Worm (Caenorhabditis elegans) whole organism, young adult: ENCODE results near the gene Y38E10A.24.

Experiments used
- F22D6.2 ChIP-seq: sonication (generic microtip); optimal IDR thresholded peaks from 2 replicates; lab custom pipeline; 2016; ENCODE audit warnings: mild to moderate bottlenecking, missing genetic modification characterization, missing compliant biosample characterization
- F39B2.1 ChIP-seq: fragments of 200-800 bp; sonication (Bioruptor generic); IDR thresholded peaks from 2 replicates; pipeline ENCODE4 v1.3.6; 2022; ENCODE audit warnings: missing genetic modification reagents, missing genetic modification characterization, missing compliant biosample characterization
- dpl-1 ChIP-seq: fragments of 150-350 bp; optimal IDR thresholded peaks from 2 replicates; lab custom pipeline; 2014; ENCODE audit warnings: missing biosample characterization, missing genetic modification reagents, missing genetic modification characterization
- gei-17 ChIP-seq: fragments of 200-800 bp; sonication (Bioruptor generic); optimal IDR thresholded peaks from 2 replicates; lab custom pipeline; 2018; ENCODE audit warnings: mild to moderate bottlenecking, missing genetic modification characterization, missing compliant biosample characterization
- snpc-4 ChIP-seq, 5 experiments: fragments of 150-350 bp in 1 of 5; sonication (generic microtip) in 4 of 5; optimal IDR thresholded peaks; 2 replicates each; lab custom pipeline; 2014 to 2018; ENCODE audit warnings: missing genetic modification characterization in 5 of 5, missing biosample characterization in 3 of 5, antibody characterized with exemption in 2 of 5, mild to moderate bottlenecking in 2 of 5, missing compliant biosample characterization in 2 of 5, missing genotype in 2 of 5, moderate library complexity in 2 of 5, missing genetic modification reagents in 1 of 5
- ztf-18 ChIP-seq: sonication (generic microtip); optimal IDR thresholded peaks from 2 replicates; lab custom pipeline; 2016; ENCODE audit warnings: missing genotype, mild to moderate bottlenecking, missing genetic modification characterization, missing compliant biosample characterization

DNA sequence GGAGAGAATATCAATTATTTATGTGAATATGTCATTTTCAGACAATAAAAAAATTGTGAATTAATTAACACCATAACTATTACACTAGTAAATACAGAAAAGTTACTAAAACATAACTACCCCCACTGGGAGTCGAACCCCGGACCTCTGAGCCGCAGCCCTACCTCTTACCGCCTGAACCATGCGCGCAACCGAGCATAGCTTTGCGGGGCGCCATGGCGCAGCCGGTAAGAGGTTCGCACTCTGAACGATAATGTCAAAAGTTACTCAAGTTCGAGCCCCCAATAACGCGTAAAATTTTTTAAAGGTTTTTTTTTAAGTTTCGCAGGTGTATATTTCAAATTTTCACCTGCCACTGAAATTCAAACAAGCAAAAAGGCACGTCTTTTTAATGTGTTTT lies 12.8 kb upstream of the Y38E10A.24 start:
- TF ChIP-seq F22D6.2, result no peak
- no peak for TF ChIP-seq snpc-4 (GFP tag; optimal IDR thresholded peaks at IDR 0.05; lab: Kevin White, UChicago)
- no peak for TF ChIP-seq snpc-4 (tag; optimal IDR thresholded peaks at IDR 0.05; lab: Kevin White, UChicago)
- TF ChIP-seq ztf-18 (tag; lab: Kevin White, UChicago), result no peak
- no peak for TF ChIP-seq dpl-1 (GFP tag; lab: Kevin White, UChicago)
- no peak for TF ChIP-seq F39B2.1 (GFP tag; lab: Robert Waterston, UW)
- TF ChIP-seq gei-17 (GFP tag; lab: Kevin White, UChicago), result no peak
